Worm (Caenorhabditis elegans) whole organism, mixed stage, embryonic: Measurements from ENCODE around the gene F53F1.6.

Experiments used
- M03D4.4 ChIP-seq: sonication (generic microtip); optimal IDR thresholded peaks from 2 replicates; lab custom pipeline; 2017; ENCODE audit warnings: mild to moderate bottlenecking, missing genetic modification characterization, missing compliant biosample characterization
- ceh-43 ChIP-seq: fragments of 200-800 bp; sonication (Bioruptor generic); optimal IDR thresholded peaks from 2 replicates; lab custom pipeline; 2018; ENCODE audit warnings: mild to moderate bottlenecking, missing genetic modification characterization, moderate library complexity, missing compliant biosample characterization
- ceh-83 ChIP-seq: fragments of 200-800 bp; sonication (Bioruptor generic); optimal IDR thresholded peaks from 2 replicates; lab custom pipeline; 2018; ENCODE audit warnings: mild to moderate bottlenecking, missing genetic modification characterization, missing compliant biosample characterization
- ces-1 ChIP-seq: fragments of 150-350 bp; optimal IDR thresholded peaks from 2 replicates; lab custom pipeline; 2014; ENCODE audit warnings: missing biosample characterization, missing genetic modification reagents, missing genetic modification characterization
- drap-1 ChIP-seq: fragments of 200-800 bp; sonication (Bioruptor generic); optimal IDR thresholded peaks from 3 replicates; lab custom pipeline; 2018; ENCODE audit warnings: mild to moderate bottlenecking, missing genetic modification characterization, missing compliant biosample characterization
- elt-1 ChIP-seq: sonication (generic microtip); optimal IDR thresholded peaks from 2 replicates; lab custom pipeline; 2017; ENCODE audit warnings: missing genetic modification characterization, mild to moderate bottlenecking, missing compliant biosample characterization, antibody characterized with exemption, moderate library complexity, borderline replicate concordance; ENCODE audit not compliant: insufficient read depth
- elt-3 ChIP-seq: fragments of 150-350 bp; optimal IDR thresholded peaks from 2 replicates; lab custom pipeline; 2014; ENCODE audit warnings: missing biosample characterization, missing genetic modification characterization
- hlh-1 ChIP-seq: fragments of 150-350 bp; optimal IDR thresholded peaks from 2 replicates; lab custom pipeline; 2014; ENCODE audit warnings: missing biosample characterization, missing genetic modification reagents, missing genetic modification characterization
- lin-13 ChIP-seq: fragments of 150-350 bp; optimal IDR thresholded peaks from 2 replicates; lab custom pipeline; 2014; ENCODE audit warnings: missing biosample characterization, missing genetic modification characterization
- lsy-2 ChIP-seq: fragments of 150-350 bp; optimal IDR thresholded peaks from 2 replicates; lab custom pipeline; 2014; ENCODE audit warnings: missing biosample characterization, missing genetic modification characterization
- mep-1 ChIP-seq: fragments of 150-350 bp; optimal IDR thresholded peaks from 2 replicates; lab custom pipeline; 2017; ENCODE audit warnings: missing biosample characterization, missing genetic modification reagents, missing genetic modification characterization, inconsistent platforms
- mls-2 ChIP-seq: sonication (generic microtip); optimal IDR thresholded peaks from 2 replicates; lab custom pipeline; 2016; ENCODE audit warnings: mild to moderate bottlenecking, missing genetic modification characterization, moderate library complexity, missing compliant biosample characterization
- nhr-12 ChIP-seq: fragments of 150-350 bp; optimal IDR thresholded peaks from 2 replicates; lab custom pipeline; 2014; ENCODE audit warnings: missing biosample characterization, missing genetic modification characterization
- nhr-2 ChIP-seq: fragments of 150-350 bp; optimal IDR thresholded peaks from 2 replicates; lab custom pipeline; 2014; ENCODE audit warnings: missing biosample characterization, missing genetic modification characterization
- nhr-237 ChIP-seq: fragments of 150-350 bp; optimal IDR thresholded peaks from 2 replicates; lab custom pipeline; 2014; ENCODE audit warnings: missing biosample characterization, missing genetic modification characterization
- nhr-28 ChIP-seq: fragments of 150-350 bp; optimal IDR thresholded peaks from 2 replicates; lab custom pipeline; 2014; ENCODE audit warnings: missing biosample characterization, missing genetic modification characterization
- nhr-76 ChIP-seq: sonication (generic microtip); optimal IDR thresholded peaks from 2 replicates; lab custom pipeline; 2017; ENCODE audit warnings: missing biosample characterization, missing genetic modification characterization
- pha-4 ChIP-seq: fragments of 150-350 bp; optimal IDR thresholded peaks from 2 replicates; lab custom pipeline; 2018; ENCODE audit warnings: missing biosample characterization, missing genetic modification reagents, missing genetic modification characterization
- snpc-4 ChIP-seq: fragments of 150-350 bp; optimal IDR thresholded peaks from 2 replicates; lab custom pipeline; 2014; ENCODE audit warnings: missing biosample characterization, missing genetic modification characterization
- sptf-1 ChIP-seq: sonication (generic microtip); optimal IDR thresholded peaks from 2 replicates; lab custom pipeline; 2017; ENCODE audit warnings: mild to moderate bottlenecking, missing genetic modification characterization, moderate library complexity, missing compliant biosample characterization
- tbx-8 ChIP-seq: fragments of 200-800 bp; sonication (Bioruptor generic); optimal IDR thresholded peaks from 2 replicates; lab custom pipeline; 2018; ENCODE audit warnings: mild to moderate bottlenecking, missing genetic modification characterization, moderate library complexity, missing compliant biosample characterization
- unc-120 ChIP-seq: sonication (generic microtip); optimal IDR thresholded peaks from 2 replicates; lab custom pipeline; 2017; ENCODE audit warnings: missing genetic modification characterization, missing compliant biosample characterization; ENCODE audit not compliant: poor library complexity, severe bottlenecking
- unc-62 ChIP-seq: fragments of 150-350 bp; optimal IDR thresholded peaks from 2 replicates; lab custom pipeline; 2014; ENCODE audit warnings: missing biosample characterization, missing genetic modification reagents, missing genetic modification characterization
- zip-8 ChIP-seq: fragments of 150-350 bp; optimal IDR thresholded peaks from 2 replicates; lab custom pipeline; 2014; ENCODE audit warnings: missing biosample characterization, missing genetic modification characterization
- ztf-11 ChIP-seq: fragments of 150-350 bp; optimal IDR thresholded peaks from 2 replicates; lab custom pipeline; 2014; ENCODE audit warnings: missing biosample characterization, missing genetic modification characterization

Gene F53F1.6

DNA sequence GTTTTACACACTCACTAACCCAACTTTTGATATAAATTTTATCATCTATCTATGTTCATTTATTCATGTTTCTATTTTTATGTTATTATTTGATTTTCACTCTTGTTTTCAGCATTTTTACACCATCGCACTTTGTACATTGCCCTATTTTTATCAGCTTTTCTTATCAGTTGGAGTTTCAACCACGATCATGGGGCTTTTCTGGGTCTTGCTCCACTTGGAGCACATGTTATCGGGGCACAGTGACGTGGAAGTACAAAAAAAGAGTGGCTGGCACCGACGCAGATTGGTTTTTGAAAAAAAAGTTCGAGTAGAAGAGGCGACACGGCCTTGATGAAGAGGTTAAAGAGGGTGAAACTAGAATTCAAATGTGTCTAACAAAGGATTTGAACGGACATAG lies 40.3 kb downstream of the F53F1.6 start:
- TF ChIP-seq ces-1 (no peak), ceh-83 (GFP tag; lab: Kevin White, UChicago) (no peak), unc-62 (GFP tag; lab: Kevin White, UChicago) (no peak)

DNA sequence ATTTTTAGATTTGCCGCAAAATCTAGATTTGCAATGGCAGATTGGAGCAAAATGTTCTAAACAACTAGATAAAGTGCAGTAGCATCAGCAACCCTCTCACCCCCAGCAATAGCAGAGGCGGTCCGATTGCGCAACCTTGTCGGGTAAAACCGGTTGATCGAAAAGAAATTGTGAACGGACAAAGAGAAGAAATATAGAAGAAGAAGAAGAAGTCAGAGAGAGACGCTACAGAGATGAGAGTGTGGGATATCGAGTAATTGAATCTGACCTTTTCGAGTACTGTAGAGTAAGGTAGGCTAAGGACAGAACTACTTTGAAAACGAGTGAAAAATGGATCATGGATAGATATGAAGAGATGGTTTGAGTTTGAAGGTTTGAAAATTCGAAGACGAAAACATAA lies 41.6 kb downstream of the F53F1.6 start:
- TF ChIP-seq elt-1: no peak
- no peak for TF ChIP-seq nhr-2 (tag; lab: Kevin White, UChicago)
- peak; percentile 62 for TF ChIP-seq zip-8 (tag; lab: Kevin White, UChicago)
- TF ChIP-seq ztf-11 (tag; lab: Kevin White, UChicago): no peak
- TF ChIP-seq, all 35 proteins: peak for 1

DNA sequence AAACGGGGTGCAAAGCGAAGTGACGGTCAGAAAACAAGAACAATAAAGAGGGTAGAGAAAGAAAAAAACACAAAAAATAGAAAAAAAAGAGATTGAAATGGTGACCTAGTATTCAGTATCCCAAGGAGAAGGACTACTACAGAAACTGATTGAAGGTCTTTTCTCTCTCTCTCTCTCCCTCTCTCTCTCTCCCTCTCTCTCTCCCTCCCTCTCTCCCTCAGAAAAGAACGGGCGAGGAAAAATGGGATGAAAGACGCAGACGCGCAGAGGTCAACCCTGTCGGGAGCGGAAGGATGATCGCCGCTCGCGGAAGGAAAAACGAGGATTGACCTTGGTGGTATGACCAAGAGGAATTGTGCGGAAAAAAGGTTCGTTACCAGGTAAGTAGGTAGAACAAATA lies 42.9 kb downstream of the F53F1.6 start:
- TF ChIP-seq elt-3 (tag; lab: Kevin White, UChicago): no peak
- peak; percentile 43 for TF ChIP-seq unc-120 (tag; lab: Kevin White, UChicago)

DNA sequence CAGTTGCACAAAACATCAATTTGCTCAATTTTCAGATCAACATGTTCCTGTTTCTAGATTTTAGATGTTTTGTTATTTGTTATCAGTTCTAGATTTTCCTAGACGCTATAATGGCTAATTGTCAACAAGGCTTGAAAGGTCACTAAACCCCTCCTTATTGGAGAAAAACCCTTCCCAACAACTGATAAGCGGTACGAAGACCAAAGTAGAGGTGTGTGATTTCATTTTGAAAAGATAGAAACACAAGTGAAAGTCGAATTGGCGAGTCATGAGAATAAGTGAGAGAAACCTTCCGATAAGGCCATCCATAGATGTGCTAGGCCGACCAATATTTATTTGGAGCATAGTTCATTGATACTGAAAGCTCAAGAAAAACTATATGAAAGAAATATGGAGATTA lies 43.8 kb downstream of the F53F1.6 start:
- TF ChIP-seq nhr-237 (tag; lab: Kevin White, UChicago) (no peak), tbx-8 (no peak), nhr-76 (tag; lab: Kevin White, UChicago) (no peak), ceh-83 (GFP tag; lab: Kevin White, UChicago) (no peak), sptf-1 (tag; lab: Kevin White, UChicago) (no peak), mls-2 (no peak), unc-62 (GFP tag; lab: Kevin White, UChicago) (no peak), nhr-28 (tag; lab: Kevin White, UChicago) (no peak), drap-1 (no peak), nhr-12 (tag; lab: Kevin White, UChicago) (no peak), snpc-4 (tag; lab: Kevin White, UChicago) (no peak), lin-13 (tag; lab: Kevin White, UChicago) (no peak)

ce11 chrV:13372821-13373220 lies 44.6 kb downstream of the F53F1.6 start:
- TF ChIP-seq M03D4.4 (tag; lab: Kevin White, UChicago) (no peak), lin-13 (tag; lab: Kevin White, UChicago) (no peak)

ce11 chrV:13371336-13371735 lies 46.1 kb downstream of the F53F1.6 start:
- TF ChIP-seq zip-8 (tag; lab: Kevin White, UChicago): peak; percentile 86
- TF ChIP-seq unc-62 (GFP tag; lab: Kevin White, UChicago): peak; percentile 7
- TF ChIP-seq lsy-2 (tag; lab: Kevin White, UChicago): no peak
- TF ChIP-seq nhr-2 (tag; lab: Kevin White, UChicago): peak; percentile 20

DNA sequence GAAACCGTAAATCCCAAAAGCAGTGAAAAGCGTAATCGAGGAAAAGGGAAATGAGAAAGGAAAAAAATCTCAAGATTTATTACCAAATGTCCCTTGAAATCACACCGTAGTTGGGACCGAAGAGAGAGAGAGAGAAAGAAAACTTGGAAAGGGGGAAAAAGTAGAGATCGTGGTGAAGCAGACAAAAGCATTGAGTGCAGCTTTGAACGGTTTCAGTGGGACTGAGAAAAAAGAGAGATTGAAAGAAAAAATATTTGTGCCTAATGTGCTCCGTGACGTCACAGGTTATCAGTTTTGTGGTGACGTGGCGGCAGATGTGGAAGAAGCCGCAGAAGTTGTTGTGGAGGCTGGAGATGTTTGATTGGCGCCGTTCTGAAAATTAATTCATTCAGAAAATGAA lies 47.1 kb downstream of the F53F1.6 start:
- TF ChIP-seq mep-1 (no peak), lsy-2 (tag; lab: Kevin White, UChicago) (no peak), ceh-43 (GFP tag; lab: Kevin White, UChicago) (no peak), elt-1 (no peak), hlh-1 (tag; lab: Kevin White, UChicago) (no peak), ces-1 (no peak), nhr-76 (tag; lab: Kevin White, UChicago) (no peak), pha-4 (tag; lab: Kevin White, UChicago) (no peak), lin-13 (tag; lab: Kevin White, UChicago) (no peak), unc-120 (tag; lab: Kevin White, UChicago) (no peak), sptf-1 (tag; lab: Kevin White, UChicago) (no peak), tbx-8 (no peak)

ce11 chrV:13369663-13370062 lies 47.8 kb downstream of the F53F1.6 start:
- no peak for TF ChIP-seq elt-3 (tag; lab: Kevin White, UChicago)
- no peak for TF ChIP-seq sptf-1 (tag; lab: Kevin White, UChicago)
- TF ChIP-seq M03D4.4 (tag; lab: Kevin White, UChicago): no peak
- TF ChIP-seq hlh-1 (tag; lab: Kevin White, UChicago): no peak
- no peak for TF ChIP-seq elt-1
